Worm (Caenorhabditis elegans) whole organism, L1 larva: ENCODE measurements around the gene dmd-6.

Source experiments
- Y116A8C.19 ChIP-seq: sonication (generic microtip); optimal IDR thresholded peaks from 2 replicates; lab custom pipeline; 2016; ENCODE audit warnings: missing compliant biosample characterization, missing genetic modification characterization, borderline replicate concordance
- fkh-10 ChIP-seq: sonication (generic microtip); optimal IDR thresholded peaks from 2 replicates; lab custom pipeline; 2017; ENCODE audit warnings: missing biosample characterization, missing genetic modification reagents, missing genetic modification characterization
- hpl-2 ChIP-seq: fragments of 150-350 bp; optimal IDR thresholded peaks from 2 replicates; lab custom pipeline; 2014; ENCODE audit warnings: missing biosample characterization, missing genetic modification reagents, missing genetic modification characterization
- lin-15B ChIP-seq: fragments of 150-350 bp; sonication (generic microtip); optimal IDR thresholded peaks from 3 replicates; lab custom pipeline; 2014; ENCODE audit warnings: missing biosample characterization, missing genetic modification characterization
- mep-1 ChIP-seq: fragments of 150-350 bp; optimal IDR thresholded peaks from 2 replicates; lab custom pipeline; 2014; ENCODE audit warnings: missing biosample characterization, missing genetic modification characterization
- nhr-11 ChIP-seq: fragments of 150-350 bp; optimal IDR thresholded peaks from 2 replicates; lab custom pipeline; 2014; ENCODE audit warnings: missing biosample characterization, missing genetic modification characterization
- nhr-76 ChIP-seq: sonication (generic microtip); optimal IDR thresholded peaks from 2 replicates; lab custom pipeline; 2017; ENCODE audit warnings: missing biosample characterization, missing genetic modification characterization
- nhr-84 ChIP-seq: sonication (generic microtip); optimal IDR thresholded peaks from 2 replicates; lab custom pipeline; 2017; ENCODE audit warnings: missing biosample characterization, missing genetic modification characterization
- swsn-7 ChIP-seq: sonication (generic microtip); optimal IDR thresholded peaks from 2 replicates; lab custom pipeline; 2016; ENCODE audit warnings: missing genetic modification characterization, missing compliant biosample characterization

- TF ChIP-seq nhr-11 (tag; lab: Kevin White, UChicago) (no peak), Y116A8C.19 (no peak), fkh-10 (GFP tag; lab: Kevin White, UChicago) (no peak), nhr-84 (tag; lab: Kevin White, UChicago) (no peak), lin-15B (tag; lab: Kevin White, UChicago) (no peak), mep-1 (tag; lab: Kevin White, UChicago) (no peak), hpl-2 (GFP tag; lab: Kevin White, UChicago) (no peak), swsn-7 (tag; lab: Kevin White, UChicago) (no peak), nhr-76 (tag; lab: Kevin White, UChicago) (no peak)
Observed at ce11 chrIV:14572607-14573006, 43.8 kb upstream of the dmd-6 start, which contains the start of gene glb-34.
